Worm (Caenorhabditis elegans): ENCODE results near the gene clec-118.

clec-118 gene

ce11 chrII:625926-626325 lies 13.7 kb upstream of the clec-118 start:
- TF ChIP-seq unc-42 (tag; optimal IDR thresholded peaks at IDR 0.05) (peak; percentile 12), ceh-34 (tag; optimal IDR thresholded peaks at IDR 0.05) (peak; percentile 27), pha-2 (tag; optimal IDR thresholded peaks at IDR 0.05) (no peak), ets-4 (tag; optimal IDR thresholded peaks at IDR 0.05) (no peak), ceh-2 (tag; optimal IDR thresholded peaks at IDR 0.05) (peak; percentile 2), tbx-2 (tag; optimal IDR thresholded peaks at IDR 0.05) (peak; percentile 38), hlh-30 (tag; optimal IDR thresholded peaks at IDR 0.05; ENCODE audit: insufficient read depth) (peak; percentile 18), unc-55 (GFP tag; optimal IDR thresholded peaks at IDR 0.05) (peak; percentile 75), ref-2 (tag; optimal IDR thresholded peaks at IDR 0.05) (no peak), F13H6.1 (tag; optimal IDR thresholded peaks at IDR 0.05) (peak; percentile 4), ceh-31 (tag; optimal IDR thresholded peaks at IDR 0.05) (peak; percentile 61), nfya-1 (tag; optimal IDR thresholded peaks at IDR 0.05) (peak; percentile 62)

- no peak for TF ChIP-seq lin-11 (tag; optimal IDR thresholded peaks at IDR 0.05)
- TF ChIP-seq ceh-24 (tag; optimal IDR thresholded peaks at IDR 0.05), result no peak
- no peak for TF ChIP-seq C38D4.7 (GFP tag; optimal IDR thresholded peaks at IDR 0.05)
- TF ChIP-seq ama-1 (optimal IDR thresholded peaks at IDR 0.05), result no peak
- no peak for TF ChIP-seq sox-4 (tag; optimal IDR thresholded peaks at IDR 0.05)
- no peak for TF ChIP-seq hlh-15 (tag; optimal IDR thresholded peaks at IDR 0.05)
- TF ChIP-seq nhr-11 (tag; optimal IDR thresholded peaks at IDR 0.05), result no peak
- TF ChIP-seq K02D7.2 (tag; optimal IDR thresholded peaks at IDR 0.05), result no peak
- no peak for TF ChIP-seq ceh-30 (tag; optimal IDR thresholded peaks at IDR 0.05)
- TF ChIP-seq unc-55 (GFP tag; optimal IDR thresholded peaks at IDR 0.05), result no peak
These were observed 12.2 kb upstream of the clec-118 start, which contains the start of gene T04B8.5 for ce11 chrII:624443-624842. TSS of gene T04B8.5 (minus strand) at chrII:624543.

ce11 chrII:622478-622877 lies 10.2 kb upstream of the clec-118 start:
- TF ChIP-seq elt-4 (tag; optimal IDR thresholded peaks at IDR 0.05) (no peak), K02D7.2 (tag; optimal IDR thresholded peaks at IDR 0.05) (no peak), hlh-15 (tag; optimal IDR thresholded peaks at IDR 0.05) (no peak), ceh-31 (tag; optimal IDR thresholded peaks at IDR 0.05) (peak; percentile 26), pqm-1 (tag; optimal IDR thresholded peaks at IDR 0.05) (no peak), unc-55 (GFP tag; optimal IDR thresholded peaks at IDR 0.05) (peak; percentile 26), pha-2 (tag; optimal IDR thresholded peaks at IDR 0.05) (no peak), ref-2 (tag; optimal IDR thresholded peaks at IDR 0.05) (no peak), odd-2 (tag; optimal IDR thresholded peaks at IDR 0.05) (no peak), dmd-4 (tag; optimal IDR thresholded peaks at IDR 0.05; ENCODE audit: borderline replicate concordance) (no peak), ceh-48 (tag; optimal IDR thresholded peaks at IDR 0.05) (no peak), ceh-14 (tag; optimal IDR thresholded peaks at IDR 0.05) (no peak), fkh-10 (GFP tag; optimal IDR thresholded peaks at IDR 0.05) (no peak), rnt-1 (tag; optimal IDR thresholded peaks at IDR 0.05) (no peak), K09A11.1 (tag; optimal IDR thresholded peaks at IDR 0.05; ENCODE audit: insufficient read depth) (no peak), pax-1 (tag; optimal IDR thresholded peaks at IDR 0.05) (no peak), pag-3 (tag; optimal IDR thresholded peaks at IDR 0.05; ENCODE audit: borderline replicate concordance) (no peak), ttx-3 (tag; optimal IDR thresholded peaks at IDR 0.05) (no peak), hlh-6 (tag; optimal IDR thresholded peaks at IDR 0.05) (no peak), ceh-2 (tag; optimal IDR thresholded peaks at IDR 0.05) (no peak), lim-6 (tag; optimal IDR thresholded peaks at IDR 0.05) (no peak), hlh-30 (tag; optimal IDR thresholded peaks at IDR 0.05; ENCODE audit: insufficient read depth) (no peak), ceh-6 (GFP tag; optimal IDR thresholded peaks at IDR 0.05) (no peak), hlh-8 (tag; optimal IDR thresholded peaks at IDR 0.05) (no peak), C08G9.2 (tag; optimal IDR thresholded peaks at IDR 0.05) (no peak), zip-5 (tag; optimal IDR thresholded peaks at IDR 0.05) (no peak), nfya-1 (tag; optimal IDR thresholded peaks at IDR 0.05) (peak; percentile 45), ceh-34 (tag; optimal IDR thresholded peaks at IDR 0.05) (peak; percentile 53)
